Worm (Caenorhabditis elegans) whole organism, mixed stage, embryonic: ENCODE measurements around the gene zmp-3.

Source experiments
- M03D4.4 ChIP-seq: sonication (generic microtip); optimal IDR thresholded peaks from 2 replicates; lab custom pipeline; 2017; ENCODE audit warnings: mild to moderate bottlenecking, missing genetic modification characterization, missing compliant biosample characterization
- ces-1 ChIP-seq: fragments of 150-350 bp; optimal IDR thresholded peaks from 2 replicates; lab custom pipeline; 2014; ENCODE audit warnings: missing biosample characterization, missing genetic modification reagents, missing genetic modification characterization
- elt-1 ChIP-seq: sonication (generic microtip); optimal IDR thresholded peaks from 2 replicates; lab custom pipeline; 2017; ENCODE audit warnings: missing genetic modification characterization, mild to moderate bottlenecking, missing compliant biosample characterization, antibody characterized with exemption, moderate library complexity, borderline replicate concordance; ENCODE audit not compliant: insufficient read depth
- lin-13 ChIP-seq: fragments of 150-350 bp; optimal IDR thresholded peaks from 2 replicates; lab custom pipeline; 2014; ENCODE audit warnings: missing biosample characterization, missing genetic modification characterization
- mep-1 ChIP-seq: fragments of 150-350 bp; optimal IDR thresholded peaks from 2 replicates; lab custom pipeline; 2017; ENCODE audit warnings: missing biosample characterization, missing genetic modification reagents, missing genetic modification characterization, inconsistent platforms
- nhr-237 ChIP-seq: fragments of 150-350 bp; optimal IDR thresholded peaks from 2 replicates; lab custom pipeline; 2014; ENCODE audit warnings: missing biosample characterization, missing genetic modification characterization
- nhr-76 ChIP-seq: sonication (generic microtip); optimal IDR thresholded peaks from 2 replicates; lab custom pipeline; 2017; ENCODE audit warnings: missing biosample characterization, missing genetic modification characterization
- snpc-4 ChIP-seq: fragments of 150-350 bp; optimal IDR thresholded peaks from 2 replicates; lab custom pipeline; 2014; ENCODE audit warnings: missing biosample characterization, missing genetic modification characterization
- sptf-1 ChIP-seq: sonication (generic microtip); optimal IDR thresholded peaks from 2 replicates; lab custom pipeline; 2017; ENCODE audit warnings: mild to moderate bottlenecking, missing genetic modification characterization, moderate library complexity, missing compliant biosample characterization
- unc-120 ChIP-seq: sonication (generic microtip); optimal IDR thresholded peaks from 2 replicates; lab custom pipeline; 2017; ENCODE audit warnings: missing genetic modification characterization, missing compliant biosample characterization; ENCODE audit not compliant: poor library complexity, severe bottlenecking
- unc-39 ChIP-seq: fragments of 150-350 bp; optimal IDR thresholded peaks from 2 replicates; lab custom pipeline; 2014; ENCODE audit warnings: missing biosample characterization, missing genetic modification characterization
- unc-62 ChIP-seq: fragments of 150-350 bp; optimal IDR thresholded peaks from 2 replicates; lab custom pipeline; 2014; ENCODE audit warnings: missing biosample characterization, missing genetic modification reagents, missing genetic modification characterization
- ztf-11 ChIP-seq: fragments of 150-350 bp; optimal IDR thresholded peaks from 2 replicates; lab custom pipeline; 2014; ENCODE audit warnings: missing biosample characterization, missing genetic modification characterization

ce11 chrV:2861505-2861904 is 47.9 kb downstream of the zmp-3 start, which contains the start of gene srh-270:
- TF ChIP-seq unc-62 (GFP tag; lab: Kevin White, UChicago) (no peak), unc-120 (tag; lab: Kevin White, UChicago) (no peak), ztf-11 (tag; lab: Kevin White, UChicago) (no peak), mep-1 (no peak), elt-1 (no peak), unc-39 (tag; lab: Kevin White, UChicago) (no peak), snpc-4 (no peak), sptf-1 (no peak), nhr-76 (no peak), lin-13 (tag; lab: Kevin White, UChicago) (no peak), nhr-237 (tag; lab: Kevin White, UChicago) (no peak), M03D4.4 (tag; lab: Kevin White, UChicago) (no peak), ces-1 (GFP tag; lab: Kevin White, UChicago) (no peak)
